Worm (Caenorhabditis elegans) whole organism, mixed stage, embryonic: ENCODE results near the gene Y43F8B.28.

Experiments used
- ces-1 ChIP-seq: fragments of 150-350 bp; optimal IDR thresholded peaks from 2 replicates; lab custom pipeline; 2014; ENCODE audit warnings: missing biosample characterization, missing genetic modification reagents, missing genetic modification characterization
- nhr-12 ChIP-seq: fragments of 150-350 bp; optimal IDR thresholded peaks from 2 replicates; lab custom pipeline; 2014; ENCODE audit warnings: missing biosample characterization, missing genetic modification characterization
- nhr-76 ChIP-seq: sonication (generic microtip); optimal IDR thresholded peaks from 2 replicates; lab custom pipeline; 2017; ENCODE audit warnings: missing biosample characterization, missing genetic modification characterization
- ztf-11 ChIP-seq: fragments of 150-350 bp; optimal IDR thresholded peaks from 2 replicates; lab custom pipeline; 2014; ENCODE audit warnings: missing biosample characterization, missing genetic modification characterization

- TF ChIP-seq ztf-11 (tag; lab: Kevin White, UChicago): no peak
- no peak for TF ChIP-seq ces-1 (GFP tag; lab: Kevin White, UChicago)
- no peak for TF ChIP-seq nhr-12
- no peak for TF ChIP-seq nhr-76 (tag; lab: Kevin White, UChicago)
These were observed 11.1 kb upstream of the Y43F8B.28 start, which contains the start of gene Y43F8B.10 for ce11 chrV:19473842-19474514.
